Fruit fly (Drosophila melanogaster): ENCODE results near the gene Gk2.

The Gk2 gene

DNA sequence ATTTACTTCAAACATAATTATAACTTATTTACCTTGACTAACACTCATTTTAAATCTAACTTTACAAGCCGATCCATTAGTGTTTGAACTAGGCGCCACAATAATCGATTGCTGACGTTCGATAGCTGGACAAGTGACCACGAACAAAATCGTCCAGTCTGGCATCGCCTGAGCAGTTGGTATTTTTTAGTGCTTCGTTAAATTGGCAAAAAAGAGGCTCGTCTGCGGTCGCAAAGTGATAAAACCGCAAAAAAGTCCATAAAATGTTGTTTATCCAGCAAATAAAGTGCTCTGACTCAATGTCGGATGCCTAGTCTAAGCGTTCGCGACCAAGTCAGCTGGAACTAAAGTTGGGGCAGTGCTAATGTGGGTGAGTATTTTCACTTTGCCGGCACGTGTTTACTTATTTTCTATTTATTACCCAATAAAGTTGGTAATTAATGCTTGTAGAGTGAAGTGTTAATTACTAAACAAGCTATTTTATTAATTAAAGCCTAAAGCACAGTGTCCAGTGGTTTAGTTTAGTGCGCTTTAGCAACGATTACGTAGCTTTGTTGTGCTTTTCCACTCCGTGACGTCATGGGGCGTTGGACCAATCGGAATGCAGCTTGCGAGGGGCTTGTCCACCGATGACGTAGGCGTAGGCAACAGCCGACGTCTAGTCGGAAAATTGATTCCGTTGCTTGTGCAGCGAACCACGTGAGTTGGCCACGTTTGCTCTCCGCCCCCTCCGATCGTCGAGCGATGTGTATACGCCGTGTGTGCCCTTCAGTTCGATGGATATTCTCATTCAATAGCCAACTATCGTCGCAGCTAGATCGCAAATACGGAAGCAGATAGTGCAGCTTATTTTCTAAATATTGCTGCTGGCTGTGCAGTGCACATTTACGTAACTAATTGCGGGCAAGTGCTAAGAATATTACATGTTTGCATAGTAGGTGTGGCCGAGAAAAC lies at the start of gene Gk2:
TSS of gene Gk2 (plus strand) at position 33 of the 954 bp plus-strand sequence.
- TF ChIP-seq OdsH (GFP tag; optimal IDR thresholded peaks at IDR 0.05), result no peak
- no peak for TF ChIP-seq sage (GFP tag; optimal IDR thresholded peaks at IDR 0.05)
- TF ChIP-seq Hnf4 (GFP tag; optimal IDR thresholded peaks at IDR 0.05), result peak; percentile 2
- TF ChIP-seq GATAd (GFP tag; optimal IDR thresholded peaks at IDR 0.05), result no peak
- no peak for TF ChIP-seq br (GFP tag; optimal IDR thresholded peaks at IDR 0.05)
- no peak for TF ChIP-seq Sp1 (GFP tag; optimal IDR thresholded peaks at IDR 0.05)
- no peak for TF ChIP-seq dl (GFP tag; optimal IDR thresholded peaks at IDR 0.05; ENCODE audit: insufficient read depth in 1 of 2, partially characterized antibody in 2 of 2)
- no peak for TF ChIP-seq pan (optimal IDR thresholded peaks at IDR 0.05)
- peak; percentile 19 for TF ChIP-seq Myc (optimal IDR thresholded peaks at IDR 0.05)
- TF ChIP-seq Dif (GFP tag; optimal IDR thresholded peaks at IDR 0.05; ENCODE audit: partially characterized antibody), result no peak
- TF ChIP-seq lola (GFP tag; optimal IDR thresholded peaks at IDR 0.05), result no peak
- no peak for TF ChIP-seq psq (GFP tag; optimal IDR thresholded peaks at IDR 0.05)
- TF ChIP-seq fru (GFP tag; optimal IDR thresholded peaks at IDR 0.05), result no peak
- no peak for TF ChIP-seq CrebA (GFP tag; optimal IDR thresholded peaks at IDR 0.05; ENCODE audit: borderline replicate concordance)
- no peak for TF ChIP-seq brk (GFP tag; optimal IDR thresholded peaks at IDR 0.05)

DNA sequence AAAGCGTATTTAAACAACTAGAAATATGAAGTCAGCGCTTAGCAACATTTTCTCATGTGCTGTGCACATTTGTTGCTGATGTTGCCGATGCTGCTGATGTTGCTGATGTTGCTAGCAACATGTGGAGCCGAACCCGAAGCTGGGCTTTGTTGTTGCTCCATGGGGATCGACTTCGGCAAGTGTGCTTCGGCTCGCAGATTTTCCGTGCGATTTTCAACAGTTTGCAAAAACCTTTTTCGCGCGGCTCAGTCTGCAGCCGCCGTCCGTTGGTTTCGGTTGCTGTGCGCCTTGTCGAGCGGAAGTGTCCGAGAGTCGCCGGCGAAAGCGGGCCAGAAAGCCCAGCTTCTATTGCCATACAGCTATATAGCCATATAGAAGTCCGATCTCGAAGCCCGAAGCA lies 49.6 kb upstream of the Gk2 start:
- TF ChIP-seq h (GFP tag; optimal IDR thresholded peaks at IDR 0.05) (no peak), woc (GFP tag; optimal IDR thresholded peaks at IDR 0.05) (no peak), CG9705 (GFP tag; optimal IDR thresholded peaks at IDR 0.05) (no peak), br (GFP tag; optimal IDR thresholded peaks at IDR 0.05) (no peak), Hr83 (GFP tag; optimal IDR thresholded peaks at IDR 0.05; ENCODE audit: poor library complexity, severe bottlenecking) (no peak), Dif (GFP tag; optimal IDR thresholded peaks at IDR 0.05; ENCODE audit: partially characterized antibody) (no peak), sv (GFP tag; optimal IDR thresholded peaks at IDR 0.05) (no peak), N (GFP tag; optimal IDR thresholded peaks at IDR 0.05) (no peak), sage (GFP tag; optimal IDR thresholded peaks at IDR 0.05) (no peak), Sp1 (GFP tag; optimal IDR thresholded peaks at IDR 0.05) (no peak), dmrt93B (GFP tag; optimal IDR thresholded peaks at IDR 0.05) (no peak), CG32264 (GFP tag; optimal IDR thresholded peaks at IDR 0.05) (no peak), OdsH (GFP tag; optimal IDR thresholded peaks at IDR 0.05) (no peak), Abd-B (GFP tag; optimal IDR thresholded peaks at IDR 0.05) (no peak), Mio (GFP tag; optimal IDR thresholded peaks at IDR 0.05) (no peak)

- TF ChIP-seq Hr83 (GFP tag; optimal IDR thresholded peaks at IDR 0.05; ENCODE audit: poor library complexity, severe bottlenecking) (peak; percentile 92), HLH106 (tag; optimal IDR thresholded peaks at IDR 0.05) (peak; percentile 45), N (GFP tag; optimal IDR thresholded peaks at IDR 0.05) (no peak), ey (GFP tag; optimal IDR thresholded peaks at IDR 0.05) (peak; percentile 45), woc (GFP tag; optimal IDR thresholded peaks at IDR 0.05) (peak; percentile 15), Dfd (GFP tag; optimal IDR thresholded peaks at IDR 0.05) (no peak), foxo (GFP tag; optimal IDR thresholded peaks at IDR 0.05) (peak in 1 of 2 experiments; percentile 63), Rel (GFP tag; optimal IDR thresholded peaks at IDR 0.05) (no peak), Rel (tag; optimal IDR thresholded peaks at IDR 0.05) (no peak), CG32264 (GFP tag; optimal IDR thresholded peaks at IDR 0.05) (no peak), OdsH (GFP tag; optimal IDR thresholded peaks at IDR 0.05) (peak; percentile 8), Abd-B (GFP tag; optimal IDR thresholded peaks at IDR 0.05) (no peak), br (GFP tag; optimal IDR thresholded peaks at IDR 0.05) (peak; percentile 48), Mio (GFP tag; optimal IDR thresholded peaks at IDR 0.05) (no peak), psq (GFP tag; optimal IDR thresholded peaks at IDR 0.05) (no peak), GATAd (GFP tag; optimal IDR thresholded peaks at IDR 0.05) (no peak), dmrt93B (GFP tag; optimal IDR thresholded peaks at IDR 0.05) (peak; percentile 34), dl (GFP tag; optimal IDR thresholded peaks at IDR 0.05; ENCODE audit: insufficient read depth in 1 of 2, partially characterized antibody in 2 of 2) (no peak), h (GFP tag; optimal IDR thresholded peaks at IDR 0.05) (peak; percentile 71), Jra (GFP tag; optimal IDR thresholded peaks at IDR 0.05) (no peak), Myc (optimal IDR thresholded peaks at IDR 0.05) (no peak), usp (GFP tag; optimal IDR thresholded peaks at IDR 0.05) (no peak), tai (GFP tag; optimal IDR thresholded peaks at IDR 0.05) (no peak), CrebA (GFP tag; optimal IDR thresholded peaks at IDR 0.05; ENCODE audit: borderline replicate concordance) (no peak), CG9705 (GFP tag; optimal IDR thresholded peaks at IDR 0.05) (no peak), brk (GFP tag; optimal IDR thresholded peaks at IDR 0.05) (no peak), Hr78 (GFP tag; optimal IDR thresholded peaks at IDR 0.05) (no peak), sage (GFP tag; optimal IDR thresholded peaks at IDR 0.05) (no peak), pan (optimal IDR thresholded peaks at IDR 0.05) (no peak), jim (GFP tag; optimal IDR thresholded peaks at IDR 0.05) (peak; percentile 14), sv (GFP tag; optimal IDR thresholded peaks at IDR 0.05) (no peak), Hnf4 (GFP tag; optimal IDR thresholded peaks at IDR 0.05) (peak; percentile 19), Sp1 (GFP tag; optimal IDR thresholded peaks at IDR 0.05) (peak; percentile 20), Dif (GFP tag; optimal IDR thresholded peaks at IDR 0.05; ENCODE audit: partially characterized antibody) (no peak), Vsx2 (GFP tag; optimal IDR thresholded peaks at IDR 0.05; ENCODE audit: partially characterized antibody) (no peak), rgr (GFP tag; optimal IDR thresholded peaks at IDR 0.05) (peak; percentile 46), dsf (GFP tag; optimal IDR thresholded peaks at IDR 0.05; ENCODE audit: borderline replicate concordance) (no peak), lola (GFP tag; optimal IDR thresholded peaks at IDR 0.05) (no peak)
Observed at dm6 chr3L:1690727-1691413, 47.3 kb upstream of the Gk2 start.

All from whole organism, wandering third instar larva.